Fruit fly (Drosophila melanogaster) whole organism, larva: ENCODE measurements around the gene Sodh2.

Experiments
- noc ChIP-seq: fragments of 200-800 bp; sonication (Bioruptor generic); optimal IDR thresholded peaks from 3 replicates; lab custom pipeline; 2019; ENCODE audit warnings: missing biosample characterization, mild to moderate bottlenecking, missing genetic modification characterization, moderate library complexity

The Sodh2 gene

dm6 chr3R:10886462-10887315 is 10.5 kb downstream of the Sodh2 start:
- TF ChIP-seq noc (tag; lab: Kevin White, UChicago), result peak; percentile 96

- peak; percentile 48 for TF ChIP-seq noc (tag; lab: Kevin White, UChicago)
These were observed 12.1 kb downstream of the Sodh2 start for dm6 chr3R:10888300-10888632.

dm6 chr3R:10888633-10889519 is 12.7 kb downstream of the Sodh2 start:
- TF ChIP-seq noc (tag; lab: Kevin White, UChicago), result peak; percentile 76

dm6 chr3R:10889520-10889887 is 13.3 kb downstream of the Sodh2 start, which contains the start of gene Ak3:
TSS of gene Ak3 (minus strand) at chr3R:10889588.
- TF ChIP-seq noc (tag; lab: Kevin White, UChicago), result no peak

DNA sequence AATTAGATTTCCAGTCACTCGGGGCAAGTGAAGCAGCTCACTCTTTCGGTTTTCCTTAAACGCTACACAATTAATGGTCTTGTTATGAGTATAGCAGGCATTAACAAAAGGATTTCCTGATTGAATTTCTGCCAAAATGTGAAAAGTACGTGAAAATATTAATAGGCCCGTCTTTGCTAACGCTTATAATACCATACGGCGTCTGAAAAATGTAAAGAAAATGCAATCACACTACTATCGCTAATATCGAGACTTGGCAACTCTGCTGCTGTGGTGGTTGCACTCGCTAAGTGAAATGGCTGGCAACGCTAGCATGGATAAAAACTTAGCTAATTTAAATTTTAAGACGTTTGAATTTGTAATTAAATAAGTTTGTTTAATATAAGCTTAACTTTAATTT is 17.1 kb downstream of the Sodh2 start, which contains the start of gene CG6621:
TSS of gene CG6621 (minus strand) at position 205 of the 400 bp plus-strand sequence.
- TF ChIP-seq noc (tag; lab: Kevin White, UChicago), result no peak
